Worm (Caenorhabditis elegans): ENCODE results near the gene msrp-3.

Gene msrp-3

ce11 chrII:775033-775432, 39.6 kb downstream of the msrp-3 start, which contains the start of gene Y39F10A.1:
Gene Y39F10A.1, plus strand, starts transcription at chrII:775333.
- TF ChIP-seq ceh-36 (tag; optimal IDR thresholded peaks at IDR 0.05) (no peak), aly-1 (tag; optimal IDR thresholded peaks at IDR 0.05) (no peak), scrt-1 (GFP tag; IDR thresholded peaks at IDR 0.05) (no peak), tbx-37 (GFP tag; conservative IDR thresholded peaks at IDR 0.05) (no peak), hmbx-1 (tag; optimal IDR thresholded peaks at IDR 0.05) (no peak), tbx-11 (GFP tag; IDR thresholded peaks at IDR 0.05) (no peak), hmg-4 (GFP tag; optimal IDR thresholded peaks at IDR 0.05) (no peak)

- TF ChIP-seq ets-7 (tag; optimal IDR thresholded peaks at IDR 0.05) (no peak), tra-4 (tag; optimal IDR thresholded peaks at IDR 0.05) (no peak), hmbx-1 (tag; optimal IDR thresholded peaks at IDR 0.05) (no peak), hmg-4 (GFP tag; optimal IDR thresholded peaks at IDR 0.05) (no peak), tbx-11 (GFP tag; IDR thresholded peaks at IDR 0.05) (no peak), tbx-37 (GFP tag; conservative IDR thresholded peaks at IDR 0.05) (no peak), ama-1 (optimal IDR thresholded peaks at IDR 0.05) (no peak), ceh-36 (tag; optimal IDR thresholded peaks at IDR 0.05) (no peak), B0310.2 (tag; optimal IDR thresholded peaks at IDR 0.05) (no peak), pes-1 (GFP tag; IDR thresholded peaks at IDR 0.05) (no peak), scrt-1 (GFP tag; IDR thresholded peaks at IDR 0.05) (no peak), F13C5.2 (tag; optimal IDR thresholded peaks at IDR 0.05) (no peak), ceh-13 (GFP tag; optimal IDR thresholded peaks at IDR 0.05) (no peak), hnd-1 (tag; optimal IDR thresholded peaks at IDR 0.05) (no peak), sea-1 (GFP tag; conservative IDR thresholded peaks at IDR 0.05) (no peak)
Measured at ce11 chrII:773830-774229, 40.8 kb downstream of the msrp-3 start.

- TF ChIP-seq aly-1 (tag; optimal IDR thresholded peaks at IDR 0.05) (no peak), ceh-36 (tag; optimal IDR thresholded peaks at IDR 0.05) (no peak), pes-1 (GFP tag; IDR thresholded peaks at IDR 0.05) (no peak), flt-1 (GFP tag; IDR thresholded peaks at IDR 0.05) (no peak), F13C5.2 (tag; optimal IDR thresholded peaks at IDR 0.05) (no peak), B0310.2 (tag; optimal IDR thresholded peaks at IDR 0.05) (no peak), hmg-4 (GFP tag; optimal IDR thresholded peaks at IDR 0.05) (no peak)
Measured at ce11 chrII:770253-770652, 44.4 kb downstream of the msrp-3 start, which contains the start of gene C08G5.6. Gene C08G5.6, plus strand, starts transcription at chrII:770553.

DNA sequence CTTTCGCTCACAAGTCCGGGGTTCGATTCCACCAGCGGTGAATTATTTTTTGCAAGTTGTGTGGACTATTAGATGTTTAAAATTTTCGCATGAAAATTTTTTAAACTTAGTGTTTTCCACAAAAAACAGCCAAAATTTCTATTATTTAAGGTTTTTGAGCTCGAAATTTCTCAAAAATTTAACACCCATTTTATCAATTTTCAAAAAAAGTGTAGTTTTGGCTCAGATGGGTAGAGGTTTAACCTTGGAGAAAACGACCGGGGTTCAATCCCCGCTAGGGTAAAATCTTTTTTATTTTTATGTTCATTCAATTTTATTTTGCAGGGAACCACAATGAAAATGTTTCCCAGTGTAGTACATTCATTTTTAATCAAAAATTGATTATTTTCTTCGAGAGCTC, 45.4 kb downstream of the msrp-3 start:
- TF ChIP-seq tbx-11 (GFP tag; IDR thresholded peaks at IDR 0.05) (no peak), ceh-13 (GFP tag; optimal IDR thresholded peaks at IDR 0.05) (no peak)

DNA sequence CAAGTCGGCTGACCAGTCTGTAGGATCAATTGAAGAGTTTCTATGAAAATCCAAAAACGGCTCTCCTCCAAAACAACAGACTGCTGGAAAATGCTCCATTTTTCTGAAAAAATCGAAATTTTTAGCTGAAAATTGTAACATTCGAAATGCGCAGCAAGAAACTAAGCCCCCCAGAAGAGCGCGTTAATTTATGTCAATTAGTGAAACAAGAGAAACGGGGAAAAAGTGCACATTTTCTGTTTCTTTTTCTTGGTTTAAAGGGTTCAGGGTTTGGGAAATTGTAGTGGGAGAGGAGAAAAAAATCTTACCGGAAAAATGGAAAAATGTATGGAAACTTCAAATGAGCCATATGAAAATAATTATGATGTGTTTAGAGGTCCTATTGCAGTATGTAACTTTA, 49.4 kb downstream of the msrp-3 start, which contains the start of gene C08G5.7:
Gene C08G5.7, minus strand, starts transcription at position 101 of the 400 bp plus-strand sequence.
- TF ChIP-seq hmg-4 (GFP tag; optimal IDR thresholded peaks at IDR 0.05) = no peak
- TF ChIP-seq hnd-1 (tag; optimal IDR thresholded peaks at IDR 0.05) = no peak
- TF ChIP-seq flt-1 (GFP tag; IDR thresholded peaks at IDR 0.05) = no peak
- TF ChIP-seq ceh-36 (tag; optimal IDR thresholded peaks at IDR 0.05) = no peak
- no peak for TF ChIP-seq hmbx-1 (tag; optimal IDR thresholded peaks at IDR 0.05)

All from whole organism, early embryonic.